Worm (Caenorhabditis elegans): ENCODE measurements around the gene pho-5.

The pho-5 gene

ce11 chrIII:7319390-7319789 is 33.7 kb upstream of the pho-5 start, which contains the start of gene F56C9.8:
Gene F56C9.8 (minus strand): TSS chrIII:7319509.
- TF ChIP-seq lin-11 (tag; optimal IDR thresholded peaks at IDR 0.05) (no peak), pha-4 (tag; optimal IDR thresholded peaks at IDR 0.05) (no peak), unc-55 (GFP tag; optimal IDR thresholded peaks at IDR 0.05) (no peak), fax-1 (tag; optimal IDR thresholded peaks at IDR 0.05) (no peak), ceh-22 (tag; optimal IDR thresholded peaks at IDR 0.05) (no peak), pax-1 (tag; optimal IDR thresholded peaks at IDR 0.05) (no peak), unc-42 (tag; optimal IDR thresholded peaks at IDR 0.05) (no peak), zip-5 (tag; optimal IDR thresholded peaks at IDR 0.05) (no peak), rnt-1 (tag; optimal IDR thresholded peaks at IDR 0.05) (no peak), nhr-11 (tag; optimal IDR thresholded peaks at IDR 0.05) (no peak), elt-2 (tag; optimal IDR thresholded peaks at IDR 0.05) (no peak), fkh-6 (tag; optimal IDR thresholded peaks at IDR 0.05) (no peak), ceh-45 (GFP tag; IDR thresholded peaks at IDR 0.05) (no peak), eyg-1 (tag; optimal IDR thresholded peaks at IDR 0.05) (no peak), ceh-31 (tag; optimal IDR thresholded peaks at IDR 0.05) (no peak), ttx-3 (tag; optimal IDR thresholded peaks at IDR 0.05) (no peak)

DNA sequence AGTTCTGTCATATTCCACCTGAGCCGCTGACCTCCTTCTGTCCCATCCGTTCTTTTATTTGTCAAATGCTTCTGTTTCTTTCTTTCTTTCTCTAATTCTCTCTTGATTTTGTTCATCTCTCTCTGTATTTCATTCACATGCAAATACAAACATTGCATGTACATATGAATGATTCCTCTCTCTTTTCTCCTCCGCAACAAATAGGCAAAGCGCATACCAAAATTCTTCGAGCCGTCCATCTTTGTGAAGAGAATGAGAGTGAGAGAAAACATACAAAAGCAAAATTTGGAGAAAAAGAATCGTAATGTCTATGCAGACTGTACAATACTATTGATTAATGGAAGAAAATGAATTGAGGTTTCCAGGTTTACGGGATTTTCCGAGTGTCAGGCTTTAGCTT is 31.7 kb upstream of the pho-5 start:
- no peak for TF ChIP-seq pqm-1 (tag; optimal IDR thresholded peaks at IDR 0.05)
- TF ChIP-seq ceh-22 (tag; optimal IDR thresholded peaks at IDR 0.05) = no peak
- peak; percentile 14 for TF ChIP-seq pax-1 (tag; optimal IDR thresholded peaks at IDR 0.05)
- TF ChIP-seq F13H6.1 (tag; optimal IDR thresholded peaks at IDR 0.05) = no peak
- TF ChIP-seq ceh-19 (GFP tag; optimal IDR thresholded peaks at IDR 0.05) = peak; percentile 33

DNA sequence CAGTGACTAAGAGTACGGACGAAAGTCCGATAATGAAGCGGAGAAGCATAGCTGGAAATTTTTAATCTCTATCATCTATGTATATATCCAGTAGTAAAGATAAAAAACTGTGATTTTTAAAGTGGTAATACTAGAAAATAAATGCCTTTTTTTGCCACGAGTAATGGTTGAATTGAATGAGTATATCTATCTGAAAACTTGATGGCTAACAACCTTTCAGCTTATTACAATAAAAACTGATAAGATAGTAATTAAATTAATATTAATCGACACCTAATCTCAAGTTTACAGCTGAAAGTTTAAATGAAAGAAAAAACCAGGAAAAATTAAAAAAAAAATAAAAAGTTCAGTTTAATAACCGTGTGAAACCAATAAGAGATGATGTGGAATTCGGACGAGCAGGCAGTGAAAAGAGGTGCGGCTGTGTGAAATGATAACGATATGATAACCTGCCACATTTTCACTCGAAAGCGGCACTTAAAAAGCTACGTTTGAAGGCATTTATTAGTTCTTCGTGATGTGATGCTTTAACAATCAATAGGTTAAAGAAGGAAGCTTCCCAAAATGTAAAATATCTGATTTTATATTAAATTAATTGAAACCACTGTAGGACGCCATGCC is 29.4 kb upstream of the pho-5 start, which contains the start of gene nspg-6:
Gene nspg-6, minus strand, starts transcription at position 51 of the 621 bp plus-strand sequence.
- TF ChIP-seq ceh-6 (GFP tag; optimal IDR thresholded peaks at IDR 0.05) (no peak), F13H6.1 (tag; optimal IDR thresholded peaks at IDR 0.05) (no peak), ceh-31 (tag; optimal IDR thresholded peaks at IDR 0.05) (no peak), rnt-1 (tag; optimal IDR thresholded peaks at IDR 0.05) (no peak), ztf-16 (tag; optimal IDR thresholded peaks at IDR 0.05) (no peak), che-1 (tag; optimal IDR thresholded peaks at IDR 0.05) (no peak), lim-6 (tag; optimal IDR thresholded peaks at IDR 0.05) (no peak), ceh-22 (tag; optimal IDR thresholded peaks at IDR 0.05) (no peak), gmeb-2 (tag; optimal IDR thresholded peaks at IDR 0.05) (no peak), fkh-6 (tag; optimal IDR thresholded peaks at IDR 0.05) (no peak), pag-3 (tag; optimal IDR thresholded peaks at IDR 0.05; ENCODE audit: borderline replicate concordance) (no peak), ama-1 (optimal IDR thresholded peaks at IDR 0.05) (no peak), ttx-3 (tag; optimal IDR thresholded peaks at IDR 0.05) (no peak), hlh-8 (tag; optimal IDR thresholded peaks at IDR 0.05) (no peak)

ce11 chrIII:7314473-7314872 is 28.8 kb upstream of the pho-5 start:
- TF ChIP-seq npax-4 (tag; optimal IDR thresholded peaks at IDR 0.05) = no peak
- no peak for TF ChIP-seq ttx-3 (tag; optimal IDR thresholded peaks at IDR 0.05)
- no peak for TF ChIP-seq ceh-31 (tag; optimal IDR thresholded peaks at IDR 0.05)
- no peak for TF ChIP-seq fkh-6 (tag; optimal IDR thresholded peaks at IDR 0.05)
- TF ChIP-seq elt-4 (tag; optimal IDR thresholded peaks at IDR 0.05) = no peak
- TF ChIP-seq dmd-4 (tag; optimal IDR thresholded peaks at IDR 0.05; ENCODE audit: borderline replicate concordance) = no peak
- TF ChIP-seq ceh-34 (tag; optimal IDR thresholded peaks at IDR 0.05) = no peak
- no peak for TF ChIP-seq pqm-1 (tag; optimal IDR thresholded peaks at IDR 0.05)
- TF ChIP-seq C38D4.7 (GFP tag; optimal IDR thresholded peaks at IDR 0.05) = no peak
- TF ChIP-seq Y22D7AL.16 (tag; optimal IDR thresholded peaks at IDR 0.05) = no peak
- TF ChIP-seq unc-86 (tag; optimal IDR thresholded peaks at IDR 0.05) = no peak

ce11 chrIII:7310662-7311340 is 25.1 kb upstream of the pho-5 start, which contains the start of the genes F56C9.6 and F56C9.3:
Gene F56C9.6 (minus strand): TSS chrIII:7310773.
Gene F56C9.3 (plus strand): TSS chrIII:7311290.
- TF ChIP-seq pqm-1 (tag; optimal IDR thresholded peaks at IDR 0.05) = no peak
- no peak for TF ChIP-seq unc-86 (tag; optimal IDR thresholded peaks at IDR 0.05)
- no peak for TF ChIP-seq sox-4 (tag; optimal IDR thresholded peaks at IDR 0.05)
- TF ChIP-seq ceh-6 (GFP tag; optimal IDR thresholded peaks at IDR 0.05) = no peak

All from whole organism, late embryonic.